Fruit fly (Drosophila melanogaster): ENCODE measurements around the gene ZnT77C.
A peak's percentile ranks its signal among the peaks of the same experiment; 100 is the strongest.

The ZnT77C gene

dm6 chr3L:20526143-20526195, 31.2 kb upstream of the ZnT77C start, which contains the start of gene Pss:
Gene Pss, minus strand, starts transcription at chr3L:20526174.
- no peak for TF ChIP-seq gl (tag; optimal IDR thresholded peaks at IDR 0.05)
- TF ChIP-seq CG34367 (tag; optimal IDR thresholded peaks at IDR 0.05): no peak
- no peak for TF ChIP-seq CG9948 (tag; optimal IDR thresholded peaks at IDR 0.05)
- TF ChIP-seq CG4496 (GFP tag; IDR thresholded peaks at IDR 0.05): no peak
- no peak for TF ChIP-seq rn (GFP tag; IDR thresholded peaks at IDR 0.05)
- no peak for TF ChIP-seq CG12605 (GFP tag; IDR thresholded peaks at IDR 0.05)
- no peak for TF ChIP-seq CG14655 (GFP tag; optimal IDR thresholded peaks at IDR 0.05)
- TF ChIP-seq Pif1B (GFP tag; optimal IDR thresholded peaks at IDR 0.05): no peak
- TF ChIP-seq Pif1A (GFP tag; optimal IDR thresholded peaks at IDR 0.05): no peak
- no peak for TF ChIP-seq CG10348 (GFP tag; IDR thresholded peaks at IDR 0.05)

DNA sequence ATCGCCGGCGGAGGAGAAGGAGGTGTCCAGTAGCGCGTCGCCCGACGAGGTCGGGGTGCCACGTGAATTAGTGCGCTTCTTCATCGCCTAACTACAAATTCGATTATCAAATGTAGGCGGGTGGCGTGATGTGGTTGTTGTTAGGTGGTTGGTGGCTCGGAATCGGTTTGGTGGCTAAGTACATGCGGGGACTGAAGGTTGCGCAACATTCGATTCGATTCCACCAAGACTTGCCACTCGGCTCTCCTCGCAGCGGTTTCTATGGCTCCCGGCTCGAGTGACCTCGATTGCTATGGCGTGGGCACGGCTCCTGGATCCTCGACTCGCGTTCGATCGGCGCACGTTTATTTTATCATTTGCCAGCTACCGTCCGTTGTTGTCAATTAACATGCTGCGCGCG, 31.0 kb upstream of the ZnT77C start:
- TF ChIP-seq CG8159 (tag; optimal IDR thresholded peaks at IDR 0.05) (no peak), CG13204 (GFP tag; optimal IDR thresholded peaks at IDR 0.05) (no peak), CG15710 (tag; optimal IDR thresholded peaks at IDR 0.05) (no peak), D1 (tag; optimal IDR thresholded peaks at IDR 0.05) (no peak), gl (tag; optimal IDR thresholded peaks at IDR 0.05) (no peak), CG10348 (GFP tag; IDR thresholded peaks at IDR 0.05) (no peak), CG12605 (GFP tag; IDR thresholded peaks at IDR 0.05) (no peak), Snoo (tag; optimal IDR thresholded peaks at IDR 0.05) (no peak), Pif1A (GFP tag; optimal IDR thresholded peaks at IDR 0.05) (no peak), CG34367 (tag; optimal IDR thresholded peaks at IDR 0.05) (no peak), CG9948 (tag; optimal IDR thresholded peaks at IDR 0.05) (no peak), rn (GFP tag; IDR thresholded peaks at IDR 0.05) (no peak), CG8301 (tag; optimal IDR thresholded peaks at IDR 0.05) (no peak)

DNA sequence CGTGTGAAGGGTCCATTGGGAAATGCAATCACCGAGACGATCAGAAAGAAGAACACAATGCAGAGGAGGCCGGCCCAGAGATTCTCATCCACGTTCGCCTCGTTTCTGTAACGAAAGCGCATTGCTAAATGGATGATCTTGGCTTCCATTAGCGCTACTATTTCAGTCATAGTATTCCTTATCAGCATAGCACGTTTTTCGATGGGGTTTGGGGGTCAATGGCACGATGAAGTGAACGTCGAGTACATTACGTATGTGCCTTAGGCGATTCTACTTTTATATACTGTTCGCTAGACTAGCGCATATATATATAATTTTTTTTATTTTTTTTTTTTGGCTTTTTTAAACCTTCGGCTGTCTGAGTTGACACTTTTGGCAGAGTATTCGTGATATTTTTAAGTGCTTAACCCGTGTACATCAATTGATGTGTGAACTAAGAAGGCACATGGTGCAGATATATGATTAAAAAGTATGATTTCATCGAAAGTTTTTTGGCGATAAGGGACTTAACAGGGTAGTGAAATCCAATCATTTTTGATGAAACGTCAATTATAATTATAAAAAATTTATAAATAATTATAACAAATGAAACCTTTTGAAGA, 29.8 kb upstream of the ZnT77C start:
- TF ChIP-seq CG12605 (GFP tag; IDR thresholded peaks at IDR 0.05) (no peak), Ets98B (GFP tag; IDR thresholded peaks at IDR 0.05) (no peak), CG32121 (GFP tag; IDR thresholded peaks at IDR 0.05) (peak; percentile 23; the same call in 1 of the 2 replicates)

- peak; percentile 3 for TF ChIP-seq EcR (GFP tag; optimal IDR thresholded peaks at IDR 0.05)
- TF ChIP-seq Ets98B (GFP tag; IDR thresholded peaks at IDR 0.05): no peak
These were observed 26.0 kb upstream of the ZnT77C start, which contains the start of the genes mTerf3 and CG5104 for dm6 chr3L:20520687-20521169. Gene mTerf3, minus strand, starts transcription at chr3L:20520772. Gene CG5104, plus strand, starts transcription at chr3L:20521009.

DNA sequence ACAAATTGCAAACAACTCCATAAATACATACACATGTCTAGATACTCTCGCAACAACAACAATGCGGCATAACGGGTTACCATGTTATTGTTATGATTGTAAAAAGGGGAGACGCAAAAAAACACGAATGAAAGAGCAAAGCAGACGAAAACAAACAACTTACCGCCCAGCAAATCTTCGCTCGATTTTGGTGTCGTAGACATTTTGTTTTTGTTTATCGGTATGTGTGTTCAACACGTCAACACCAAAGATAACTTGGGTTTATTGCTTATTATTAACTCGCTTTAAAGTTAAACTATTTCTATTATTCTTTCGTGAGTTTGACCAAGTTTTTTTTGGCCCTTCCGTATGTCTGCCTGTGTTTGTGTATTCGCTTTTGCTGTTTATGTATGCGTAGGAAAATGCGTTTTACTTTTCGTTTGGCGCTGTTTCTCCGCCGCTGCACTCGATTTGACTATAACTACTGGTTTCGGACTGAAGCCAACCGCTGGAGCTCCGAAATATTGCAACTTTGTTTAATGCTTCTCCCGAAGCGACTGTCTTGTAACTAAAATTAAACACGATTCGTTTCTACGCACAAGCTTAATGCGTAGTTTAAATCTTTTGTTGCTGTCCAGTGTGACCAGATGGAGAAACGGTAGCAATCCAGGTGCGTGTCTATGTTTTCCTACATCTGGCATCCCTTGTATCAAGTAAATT, 24.2 kb upstream of the ZnT77C start, which contains the start of gene BNIP3:
Gene BNIP3 (minus strand): TSS at position 589 of the 699 bp plus-strand sequence.
- TF ChIP-seq CG4496 (GFP tag; IDR thresholded peaks at IDR 0.05) (no peak), CG8159 (tag; optimal IDR thresholded peaks at IDR 0.05) (peak; percentile 2), Snoo (tag; optimal IDR thresholded peaks at IDR 0.05) (no peak), CG32121 (GFP tag; IDR thresholded peaks at IDR 0.05) (no peak), Ets98B (GFP tag; IDR thresholded peaks at IDR 0.05) (no peak)

- peak; percentile 7 for TF ChIP-seq CG9948 (tag; optimal IDR thresholded peaks at IDR 0.05)
- TF ChIP-seq CG32121 (GFP tag; IDR thresholded peaks at IDR 0.05): peak; percentile 15; the same call in 1 of the 2 replicates
- peak; percentile 54 for TF ChIP-seq Pif1B (GFP tag; optimal IDR thresholded peaks at IDR 0.05)
- peak; percentile 37 for TF ChIP-seq CG17806 (tag; optimal IDR thresholded peaks at IDR 0.05)
- TF ChIP-seq CG12605 (GFP tag; IDR thresholded peaks at IDR 0.05): peak; percentile 69
- no peak for TF ChIP-seq CG8159 (tag; optimal IDR thresholded peaks at IDR 0.05)
- no peak for TF ChIP-seq CG10348 (GFP tag; IDR thresholded peaks at IDR 0.05)
- peak; percentile 86 for TF ChIP-seq EcR (GFP tag; optimal IDR thresholded peaks at IDR 0.05)
- TF ChIP-seq gl (tag; optimal IDR thresholded peaks at IDR 0.05): peak; percentile 71
- no peak for TF ChIP-seq fd96Ca (GFP tag; IDR thresholded peaks at IDR 0.05)
- peak; percentile 4 for TF ChIP-seq CG15710 (tag; optimal IDR thresholded peaks at IDR 0.05)
- peak; percentile 69 for TF ChIP-seq CG4496 (GFP tag; IDR thresholded peaks at IDR 0.05)
- TF ChIP-seq Ets98B (GFP tag; IDR thresholded peaks at IDR 0.05): 0 out of 2 replicates have a peak, but pooled peaks have one; percentile 33
- TF ChIP-seq D1 (tag; optimal IDR thresholded peaks at IDR 0.05): peak; percentile 44
- TF ChIP-seq rn (GFP tag; IDR thresholded peaks at IDR 0.05): no peak
- TF ChIP-seq CG34367 (tag; optimal IDR thresholded peaks at IDR 0.05): peak; percentile 19
- peak; percentile 48 for TF ChIP-seq CG14655 (GFP tag; optimal IDR thresholded peaks at IDR 0.05)
- no peak for TF ChIP-seq CG8301 (tag; optimal IDR thresholded peaks at IDR 0.05)
- TF ChIP-seq Snoo (tag; optimal IDR thresholded peaks at IDR 0.05): peak; percentile 30
- TF ChIP-seq CG13204 (GFP tag; optimal IDR thresholded peaks at IDR 0.05): peak; percentile 67
- peak; percentile 24 for TF ChIP-seq Pif1A (GFP tag; optimal IDR thresholded peaks at IDR 0.05)
These were observed 23.4 kb upstream of the ZnT77C start for dm6 chr3L:20517897-20518804.
